Worm (Caenorhabditis elegans) whole organism, young adult: ENCODE measurements around the gene C18E9.9.
A peak's percentile ranks its signal among the peaks of the same experiment; 100 is the strongest.

Source experiments
- B0019.2 ChIP-seq: fragments of 200-800 bp; sonication (Bioruptor generic); conservative IDR thresholded peaks from 2 replicates; pipeline ENCODE4 v1.3.6; 2022; ENCODE audit warnings: missing genetic modification reagents, missing genetic modification characterization, missing compliant biosample characterization
- B0261.1 ChIP-seq: sonication (generic microtip); optimal IDR thresholded peaks from 2 replicates; lab custom pipeline; 2016; ENCODE audit warnings: mild to moderate bottlenecking, missing genetic modification characterization, moderate library complexity, missing compliant biosample characterization
- C17E4.6 ChIP-seq: fragments of 200-800 bp; sonication (Bioruptor generic); IDR thresholded peaks from 2 replicates; pipeline ENCODE4 v1.3.6; 2022; ENCODE audit warnings: missing genetic modification reagents, missing genetic modification characterization, missing compliant biosample characterization
- F23B12.7 ChIP-seq: sonication (generic microtip); optimal IDR thresholded peaks from 2 replicates; lab custom pipeline; 2017; ENCODE audit warnings: missing genetic modification characterization, mild to moderate bottlenecking, missing compliant biosample characterization, antibody characterized with exemption, moderate library complexity; ENCODE audit not compliant: insufficient read depth
- F37B4.10 ChIP-seq: fragments of 200-800 bp; sonication (Bioruptor generic); IDR thresholded peaks from 2 replicates; pipeline ENCODE4 v1.3.6; 2022; ENCODE audit warnings: missing genetic modification characterization, missing compliant biosample characterization
- F39B2.1 ChIP-seq: fragments of 200-800 bp; sonication (Bioruptor generic); IDR thresholded peaks from 2 replicates; pipeline ENCODE4 v1.3.6; 2022; ENCODE audit warnings: missing genetic modification reagents, missing genetic modification characterization, missing compliant biosample characterization
- F49E8.2 ChIP-seq: sonication (generic microtip); optimal IDR thresholded peaks from 3 replicates; lab custom pipeline; 2017; ENCODE audit warnings: missing genetic modification characterization, mild to moderate bottlenecking, missing compliant biosample characterization, antibody characterized with exemption, moderate library complexity; ENCODE audit not compliant: insufficient read depth
- F57A8.1 ChIP-seq: fragments of 200-800 bp; sonication (Bioruptor generic); optimal IDR thresholded peaks from 2 replicates; lab custom pipeline; 2018; ENCODE audit warnings: mild to moderate bottlenecking, missing genetic modification characterization, moderate library complexity, missing compliant biosample characterization
- K12H6.12 ChIP-seq: fragments of 200-800 bp; sonication (Bioruptor generic); optimal IDR thresholded peaks from 2 replicates; lab custom pipeline; 2018; ENCODE audit warnings: mild to moderate bottlenecking, missing genetic modification characterization, missing compliant biosample characterization
- Y95B8A.8 ChIP-seq: fragments of 200-800 bp; sonication (Bioruptor generic); IDR thresholded peaks from 2 replicates; pipeline ENCODE4 v1.3.6; 2022; ENCODE audit warnings: missing genetic modification reagents, missing genetic modification characterization, missing compliant biosample characterization
- akir-1 ChIP-seq: fragments of 200-800 bp; sonication (Bioruptor generic); optimal IDR thresholded peaks from 2 replicates; lab custom pipeline; 2018; ENCODE audit warnings: mild to moderate bottlenecking, missing genetic modification characterization, moderate library complexity, missing compliant biosample characterization
- ama-1 ChIP-seq, 3 experiments: fragments of 150-350 bp in 1 of 3; sonication (generic microtip) in 2 of 3; optimal IDR thresholded peaks; 2 replicates each; lab custom pipeline; 2014 to 2018; ENCODE audit warnings: missing biosample characterization in 2 of 3, missing genetic modification characterization in 2 of 3, missing genetic modification reagents in 2 of 3
- atf-7 ChIP-seq: sonication (generic microtip); optimal IDR thresholded peaks from 2 replicates; lab custom pipeline; 2017; ENCODE audit warnings: mild to moderate bottlenecking, missing genetic modification characterization, missing compliant biosample characterization
- athp-1 ChIP-seq: sonication (generic microtip); optimal IDR thresholded peaks from 2 replicates; lab custom pipeline; 2017; ENCODE audit warnings: mild to moderate bottlenecking, missing genetic modification characterization, missing compliant biosample characterization
- bed-2 ChIP-seq: fragments of 200-800 bp; sonication (Bioruptor generic); IDR thresholded peaks from 2 replicates; pipeline ENCODE4 v1.3.6; 2022; ENCODE audit warnings: missing genetic modification reagents, missing genetic modification characterization, missing compliant biosample characterization
- ccch-3 ChIP-seq: fragments of 200-800 bp; sonication (Bioruptor generic); optimal IDR thresholded peaks from 2 replicates; lab custom pipeline; 2018; ENCODE audit warnings: mild to moderate bottlenecking, missing genetic modification characterization, missing compliant biosample characterization
- cebp-1 ChIP-seq, 2 experiments: fragments of 200-800 bp in 1 of 2; sonication (Bioruptor generic) in 1 of 2; sonication (generic microtip) in 1 of 2; IDR thresholded peaks in 1 of 2; optimal IDR thresholded peaks in 1 of 2; 2 replicates each; pipeline versions ENCODE4 v1.3.6 to Lab custom; 2017 to 2022; ENCODE audit warnings: missing compliant biosample characterization in 2 of 2, missing genetic modification characterization in 2 of 2, mild to moderate bottlenecking in 1 of 2, missing genetic modification reagents in 1 of 2, moderate library complexity in 1 of 2
- cebp-2 ChIP-seq: fragments of 200-800 bp; sonication (Bioruptor generic); IDR thresholded peaks from 2 replicates; pipeline ENCODE4 v1.3.6; 2022; ENCODE audit warnings: missing genetic modification characterization, missing compliant biosample characterization
- ceh-27 ChIP-seq: fragments of 200-800 bp; sonication (Bioruptor generic); optimal IDR thresholded peaks from 2 replicates; lab custom pipeline; 2018; ENCODE audit warnings: mild to moderate bottlenecking, missing genetic modification characterization, moderate library complexity, missing compliant biosample characterization
- chd-7 ChIP-seq: sonication (generic microtip); optimal IDR thresholded peaks from 2 replicates; lab custom pipeline; 2016; ENCODE audit warnings: mild to moderate bottlenecking, missing genetic modification characterization, moderate library complexity, missing compliant biosample characterization
- die-1 ChIP-seq: sonication (generic microtip); optimal IDR thresholded peaks from 2 replicates; lab custom pipeline; 2016; ENCODE audit warnings: missing genotype, mild to moderate bottlenecking, missing genetic modification characterization, missing compliant biosample characterization
- ets-4 ChIP-seq: fragments of 200-800 bp; sonication (Bioruptor generic); optimal IDR thresholded peaks from 2 replicates; lab custom pipeline; 2018; ENCODE audit warnings: mild to moderate bottlenecking, missing genetic modification characterization, missing compliant biosample characterization
- fkh-3 ChIP-seq: sonication (generic microtip); optimal IDR thresholded peaks from 2 replicates; lab custom pipeline; 2016; ENCODE audit warnings: mild to moderate bottlenecking, missing genetic modification characterization, missing compliant biosample characterization
- him-1 ChIP-seq: sonication (generic microtip); optimal IDR thresholded peaks from 2 replicates; lab custom pipeline; 2016; ENCODE audit warnings: missing genotype, missing genetic modification reagents, missing genetic modification characterization, missing compliant biosample characterization
- hmg-1.2 ChIP-seq: fragments of 200-800 bp; sonication (Bioruptor generic); IDR thresholded peaks from 2 replicates; pipeline ENCODE4 v1.3.6; 2022; ENCODE audit warnings: missing genetic modification reagents, missing genetic modification characterization, missing compliant biosample characterization
- hsf-1 ChIP-seq: fragments of 200-800 bp; sonication (Bioruptor generic); IDR thresholded peaks from 2 replicates; pipeline ENCODE4 v1.3.6; 2022; ENCODE audit warnings: missing genetic modification reagents, missing genetic modification characterization, missing compliant biosample characterization
- lag-1 ChIP-seq: fragments of 200-800 bp; sonication (Bioruptor generic); IDR thresholded peaks from 2 replicates; pipeline ENCODE4 v1.3.6; 2022; ENCODE audit warnings: missing genetic modification reagents, missing genetic modification characterization, missing compliant biosample characterization
- lin-35 ChIP-seq, 3 experiments: fragments of 150-350 bp in 2 of 3; sonication (generic microtip) in 1 of 3; optimal IDR thresholded peaks; 2 replicates each; lab custom pipeline; 2014 to 2018; ENCODE audit warnings: missing biosample characterization in 3 of 3, missing genetic modification characterization in 3 of 3, missing genetic modification reagents in 3 of 3
- lin-40 ChIP-seq: sonication (generic microtip); optimal IDR thresholded peaks from 2 replicates; lab custom pipeline; 2016; ENCODE audit warnings: missing genetic modification characterization, mild to moderate bottlenecking, missing compliant biosample characterization, missing genotype, missing genetic modification reagents
- lsy-27 ChIP-seq: sonication (generic microtip); optimal IDR thresholded peaks from 2 replicates; lab custom pipeline; 2017; ENCODE audit warnings: missing genetic modification characterization, mild to moderate bottlenecking, missing compliant biosample characterization, antibody characterized with exemption, missing genotype, borderline replicate concordance; ENCODE audit not compliant: insufficient read depth
- madf-6 ChIP-seq: fragments of 200-800 bp; sonication (Bioruptor generic); IDR thresholded peaks from 2 replicates; pipeline ENCODE4 v1.3.6; 2022; ENCODE audit warnings: missing genetic modification reagents, missing genetic modification characterization, missing compliant biosample characterization
- mes-4 ChIP-seq: sonication (generic microtip); optimal IDR thresholded peaks from 2 replicates; lab custom pipeline; 2016; ENCODE audit warnings: missing genotype, missing genetic modification characterization, missing compliant biosample characterization
- nfyb-1 ChIP-seq: fragments of 200-800 bp; sonication (Bioruptor generic); IDR thresholded peaks from 2 replicates; pipeline ENCODE4 v1.3.6; 2022; ENCODE audit warnings: missing genetic modification reagents, missing genetic modification characterization, missing compliant biosample characterization
- repo-1 ChIP-seq: sonication (generic microtip); optimal IDR thresholded peaks from 2 replicates; lab custom pipeline; 2017; ENCODE audit warnings: mild to moderate bottlenecking, missing genetic modification characterization, missing compliant biosample characterization
- sdz-38 ChIP-seq: sonication (generic microtip); optimal IDR thresholded peaks from 2 replicates; lab custom pipeline; 2016; ENCODE audit warnings: missing genotype, missing genetic modification characterization, missing compliant biosample characterization
- snpc-1.1 ChIP-seq: sonication (generic microtip); optimal IDR thresholded peaks from 2 replicates; lab custom pipeline; 2017; ENCODE audit warnings: missing genetic modification characterization, mild to moderate bottlenecking, missing compliant biosample characterization, antibody characterized with exemption, moderate library complexity, missing genotype, missing genetic modification reagents; ENCODE audit not compliant: insufficient read depth
- snpc-1.3 ChIP-seq: sonication (generic microtip); optimal IDR thresholded peaks from 2 replicates; lab custom pipeline; 2017; ENCODE audit warnings: missing genetic modification characterization, mild to moderate bottlenecking, missing compliant biosample characterization, antibody characterized with exemption, moderate library complexity, missing genotype, missing genetic modification reagents; ENCODE audit not compliant: insufficient read depth
- sptf-2 ChIP-seq: fragments of 200-800 bp; sonication (Bioruptor generic); optimal IDR thresholded peaks from 2 replicates; lab custom pipeline; 2018; ENCODE audit warnings: mild to moderate bottlenecking, missing genetic modification characterization, missing compliant biosample characterization
- unc-62 ChIP-seq: fragments of 150-350 bp; optimal IDR thresholded peaks from 2 replicates; lab custom pipeline; 2014; ENCODE audit warnings: missing biosample characterization, missing genetic modification reagents, missing genetic modification characterization
- xnd-1 ChIP-seq: sonication (generic microtip); optimal IDR thresholded peaks from 2 replicates; lab custom pipeline; 2016; ENCODE audit warnings: missing genotype, missing genetic modification reagents, missing genetic modification characterization, missing compliant biosample characterization
- zfh-2 ChIP-seq: fragments of 200-800 bp; sonication (Bioruptor generic); conservative IDR thresholded peaks from 2 replicates; pipeline ENCODE4 v1.3.6; 2022; ENCODE audit warnings: missing genetic modification reagents, missing genetic modification characterization, missing compliant biosample characterization
- zim-3 ChIP-seq: sonication (generic microtip); optimal IDR thresholded peaks from 2 replicates; lab custom pipeline; 2017; ENCODE audit warnings: mild to moderate bottlenecking, missing genetic modification characterization, moderate library complexity, missing compliant biosample characterization
- ztf-22 ChIP-seq: fragments of 200-800 bp; sonication (Bioruptor generic); optimal IDR thresholded peaks from 2 replicates; lab custom pipeline; 2018; ENCODE audit warnings: mild to moderate bottlenecking, missing genetic modification characterization, moderate library complexity, missing compliant biosample characterization
- ztf-26 ChIP-seq: sonication (generic microtip); optimal IDR thresholded peaks from 2 replicates; lab custom pipeline; 2017; ENCODE audit warnings: missing genetic modification characterization, missing compliant biosample characterization
- ztf-6 ChIP-seq: fragments of 200-800 bp; sonication (Bioruptor generic); IDR thresholded peaks from 2 replicates; pipeline ENCODE4 v1.3.6; 2022; ENCODE audit warnings: missing genetic modification reagents, missing genetic modification characterization, missing compliant biosample characterization

Gene C18E9.9

ce11 chrII:8969251-8970183, 19.8 kb downstream of the C18E9.9 start, which contains the start of the genes szy-20 and C18E9.5 (continued):
- peak; percentile 79 for TF ChIP-seq F49E8.2 (tag; lab: Kevin White, UChicago)
- TF ChIP-seq xnd-1 (tag; lab: Kevin White, UChicago) = peak; percentile 84
- no peak for TF ChIP-seq bed-2
- peak; percentile 23 for TF ChIP-seq repo-1 (tag; lab: Kevin White, UChicago)
- TF ChIP-seq ccch-3 = no peak
- peak; percentile 46 for TF ChIP-seq him-1 (tag; lab: Kevin White, UChicago)
- TF ChIP-seq nfyb-1 (GFP tag; lab: Robert Waterston, UW) = 0 out of 2 replicates have a peak, but pooled peaks have one; percentile 49
- TF ChIP-seq hmg-1.2 (GFP tag; lab: Robert Waterston, UW) = peak; percentile 47
- TF ChIP-seq sdz-38 (tag; lab: Kevin White, UChicago) = no peak
- TF ChIP-seq ceh-27 (GFP tag; lab: Kevin White, UChicago) = no peak
- TF ChIP-seq Y95B8A.8 = 0 out of 2 replicates have a peak, but pooled peaks have one; percentile 33
- no peak for TF ChIP-seq chd-7 (tag; lab: Kevin White, UChicago)
- peak; percentile 61 for TF ChIP-seq snpc-1.3 (tag; lab: Kevin White, UChicago)
- TF ChIP-seq ztf-6 = no peak
- no peak for TF ChIP-seq ets-4
- no peak for TF ChIP-seq F39B2.1 (GFP tag; lab: Robert Waterston, UW)
- no peak for TF ChIP-seq C17E4.6 (GFP tag; lab: Robert Waterston, UW)
- no peak for TF ChIP-seq mes-4 (tag; lab: Kevin White, UChicago)
- no peak for TF ChIP-seq lag-1
- TF ChIP-seq snpc-1.1 (tag; lab: Kevin White, UChicago) = peak; percentile 26
- peak; percentile 41 for TF ChIP-seq athp-1
- TF ChIP-seq lsy-27 = no peak
- no peak for TF ChIP-seq cebp-2 (GFP tag; lab: Robert Waterston, UW)
- no peak for TF ChIP-seq F57A8.1 (GFP tag; lab: Kevin White, UChicago)
- TF ChIP-seq lin-35 (GFP tag; optimal IDR thresholded peaks at IDR 0.05; lab: Kevin White, UChicago) = peak; percentile 28 to 96 (median 73)
- no peak for TF ChIP-seq atf-7 (tag; lab: Kevin White, UChicago)
- TF ChIP-seq madf-6 (GFP tag; lab: Robert Waterston, UW) = peak; percentile 94
- no peak for TF ChIP-seq ztf-22 (GFP tag; lab: Kevin White, UChicago)
- TF ChIP-seq B0261.1 (tag; lab: Kevin White, UChicago) = no peak
- TF ChIP-seq zfh-2 = peak; percentile 69; the same call in 1 of the 2 replicates
- no peak for TF ChIP-seq cebp-1 (GFP tag; IDR thresholded peaks at IDR 0.05; lab: Robert Waterston, UW)
- peak; percentile 56 for TF ChIP-seq cebp-1 (tag; optimal IDR thresholded peaks at IDR 0.05; lab: Kevin White, UChicago)
- no peak for TF ChIP-seq B0019.2 (GFP tag; lab: Robert Waterston, UW)
- peak; percentile 47 for TF ChIP-seq K12H6.12
- peak; percentile 71 for TF ChIP-seq lin-40 (tag; lab: Kevin White, UChicago)
- no peak for TF ChIP-seq ama-1 (optimal IDR thresholded peaks at IDR 0.05; lab: Kevin White, UChicago)
- no peak for TF ChIP-seq ama-1 (GFP tag; optimal IDR thresholded peaks at IDR 0.05; lab: Kevin White, UChicago)
- TF ChIP-seq ztf-26 (tag; lab: Kevin White, UChicago) = no peak
- no peak for TF ChIP-seq zim-3 (tag; lab: Kevin White, UChicago)
- TF ChIP-seq unc-62 = no peak
- no peak for TF ChIP-seq fkh-3 (tag; lab: Kevin White, UChicago)
- TF ChIP-seq sptf-2 (GFP tag; lab: Kevin White, UChicago) = no peak
- no peak for TF ChIP-seq F23B12.7 (tag; lab: Kevin White, UChicago)
- no peak for TF ChIP-seq die-1
- no peak for TF ChIP-seq hsf-1 (GFP tag; lab: Robert Waterston, UW)
- no peak for TF ChIP-seq F37B4.10 (GFP tag; lab: Robert Waterston, UW)
- no peak for TF ChIP-seq akir-1 (GFP tag; lab: Kevin White, UChicago)
